Worm (Caenorhabditis elegans): ENCODE results near the gene K08D8.9.

- TF ChIP-seq nhr-11 (tag; optimal IDR thresholded peaks at IDR 0.05) (no peak), egl-5 (tag; optimal IDR thresholded peaks at IDR 0.05) (no peak)
Observed at ce11 chrIV:12902430-12903110, 3.1 kb downstream of the K08D8.9 start, which contains the start of gene K08D8.2.
